Worm (Caenorhabditis elegans) whole organism, young adult: ENCODE data around the gene lin-14.
"Not testable (repeated sequence)": the region's sequence is repeated elsewhere in the genome, so short reads cannot be mapped to it uniquely, and the experiment has no call there.

ENCODE experiments used
- C17E4.6 ChIP-seq: fragments of 200-800 bp; sonication (Bioruptor generic); IDR thresholded peaks from 2 replicates; pipeline ENCODE4 v1.3.6; 2022; ENCODE audit warnings: missing genetic modification reagents, missing genetic modification characterization, missing compliant biosample characterization
- F49E8.2 ChIP-seq: sonication (generic microtip); optimal IDR thresholded peaks from 3 replicates; lab custom pipeline; 2017; ENCODE audit warnings: missing genetic modification characterization, mild to moderate bottlenecking, missing compliant biosample characterization, antibody characterized with exemption, moderate library complexity; ENCODE audit not compliant: insufficient read depth
- F52B5.7 ChIP-seq: sonication (generic microtip); optimal IDR thresholded peaks from 2 replicates; lab custom pipeline; 2016; ENCODE audit warnings: mild to moderate bottlenecking, missing genetic modification characterization, missing compliant biosample characterization
- Y53G8AR.9 ChIP-seq: fragments of 200-800 bp; sonication (Bioruptor generic); conservative IDR thresholded peaks from 2 replicates; pipeline ENCODE4 v1.3.6; 2022; ENCODE audit warnings: missing genetic modification reagents, missing genetic modification characterization, missing compliant biosample characterization
- ama-1 ChIP-seq, 3 experiments: fragments of 150-350 bp in 1 of 3; sonication (generic microtip) in 2 of 3; optimal IDR thresholded peaks; 2 replicates each; lab custom pipeline; 2014 to 2018; ENCODE audit warnings: missing biosample characterization in 2 of 3, missing genetic modification characterization in 2 of 3, missing genetic modification reagents in 2 of 3
- aptf-2 ChIP-seq: fragments of 200-800 bp; sonication (Bioruptor generic); conservative IDR thresholded peaks from 2 replicates; pipeline ENCODE4 v1.3.6; 2022; ENCODE audit warnings: missing genetic modification reagents, missing genetic modification characterization, missing compliant biosample characterization
- aptf-3 ChIP-seq: fragments of 200-800 bp; sonication (Bioruptor generic); IDR thresholded peaks from 2 replicates; pipeline ENCODE4 v1.3.6; 2022; ENCODE audit warnings: missing genetic modification characterization, missing compliant biosample characterization
- bed-1 ChIP-seq: fragments of 200-800 bp; sonication (Bioruptor generic); IDR thresholded peaks from 2 replicates; pipeline ENCODE4 v1.3.6; 2022; ENCODE audit warnings: missing genetic modification reagents, missing genetic modification characterization, missing compliant biosample characterization
- bed-2 ChIP-seq: fragments of 200-800 bp; sonication (Bioruptor generic); IDR thresholded peaks from 2 replicates; pipeline ENCODE4 v1.3.6; 2022; ENCODE audit warnings: missing genetic modification reagents, missing genetic modification characterization, missing compliant biosample characterization
- cebp-2 ChIP-seq: fragments of 200-800 bp; sonication (Bioruptor generic); IDR thresholded peaks from 2 replicates; pipeline ENCODE4 v1.3.6; 2022; ENCODE audit warnings: missing genetic modification characterization, missing compliant biosample characterization
- ceh-91 ChIP-seq: fragments of 200-800 bp; sonication (Bioruptor generic); IDR thresholded peaks from 2 replicates; pipeline ENCODE4 v1.3.6; 2022; ENCODE audit warnings: missing genetic modification reagents, missing genetic modification characterization, missing compliant biosample characterization
- dpff-1 ChIP-seq: sonication (generic microtip); optimal IDR thresholded peaks from 2 replicates; lab custom pipeline; 2017; ENCODE audit warnings: mild to moderate bottlenecking, missing genetic modification characterization, missing compliant biosample characterization
- efl-1 ChIP-seq: fragments of 150-350 bp; optimal IDR thresholded peaks from 2 replicates; lab custom pipeline; 2014; ENCODE audit warnings: missing biosample characterization, missing genetic modification reagents, missing genetic modification characterization
- fkh-3 ChIP-seq: sonication (generic microtip); optimal IDR thresholded peaks from 2 replicates; lab custom pipeline; 2016; ENCODE audit warnings: mild to moderate bottlenecking, missing genetic modification characterization, missing compliant biosample characterization
- him-1 ChIP-seq: sonication (generic microtip); optimal IDR thresholded peaks from 2 replicates; lab custom pipeline; 2016; ENCODE audit warnings: missing genotype, missing genetic modification reagents, missing genetic modification characterization, missing compliant biosample characterization
- hmg-1.2 ChIP-seq: fragments of 200-800 bp; sonication (Bioruptor generic); IDR thresholded peaks from 2 replicates; pipeline ENCODE4 v1.3.6; 2022; ENCODE audit warnings: missing genetic modification reagents, missing genetic modification characterization, missing compliant biosample characterization
- lag-1 ChIP-seq: fragments of 200-800 bp; sonication (Bioruptor generic); IDR thresholded peaks from 2 replicates; pipeline ENCODE4 v1.3.6; 2022; ENCODE audit warnings: missing genetic modification reagents, missing genetic modification characterization, missing compliant biosample characterization
- madf-3 ChIP-seq: fragments of 200-800 bp; sonication (Bioruptor generic); IDR thresholded peaks from 2 replicates; pipeline ENCODE4 v1.3.6; 2022; ENCODE audit warnings: missing genetic modification reagents, missing genetic modification characterization, missing compliant biosample characterization
- madf-6 ChIP-seq: fragments of 200-800 bp; sonication (Bioruptor generic); IDR thresholded peaks from 2 replicates; pipeline ENCODE4 v1.3.6; 2022; ENCODE audit warnings: missing genetic modification reagents, missing genetic modification characterization, missing compliant biosample characterization
- nfya-1 ChIP-seq: sonication (generic microtip); optimal IDR thresholded peaks from 2 replicates; lab custom pipeline; 2017; ENCODE audit warnings: antibody characterized with exemption, missing compliant biosample characterization, missing genetic modification characterization, borderline replicate concordance; ENCODE audit not compliant: insufficient read depth
- nfyb-1 ChIP-seq: fragments of 200-800 bp; sonication (Bioruptor generic); IDR thresholded peaks from 2 replicates; pipeline ENCODE4 v1.3.6; 2022; ENCODE audit warnings: missing genetic modification reagents, missing genetic modification characterization, missing compliant biosample characterization
- nhr-179 ChIP-seq: sonication (generic microtip); optimal IDR thresholded peaks from 2 replicates; lab custom pipeline; 2016; ENCODE audit warnings: mild to moderate bottlenecking, missing genetic modification characterization, missing compliant biosample characterization
- nhr-80 ChIP-seq: sonication (generic microtip); optimal IDR thresholded peaks from 2 replicates; lab custom pipeline; 2016; ENCODE audit warnings: missing genetic modification characterization, missing compliant biosample characterization
- unc-130 ChIP-seq: sonication (generic microtip); optimal IDR thresholded peaks from 2 replicates; lab custom pipeline; 2016; ENCODE audit warnings: missing genetic modification reagents, missing genetic modification characterization, missing compliant biosample characterization
- ztf-25 ChIP-seq: fragments of 200-800 bp; sonication (Bioruptor generic); IDR thresholded peaks from 2 replicates; pipeline ENCODE4 v1.3.6; 2022; ENCODE audit warnings: missing genetic modification reagents, missing genetic modification characterization, missing compliant biosample characterization

Gene lin-14

DNA sequence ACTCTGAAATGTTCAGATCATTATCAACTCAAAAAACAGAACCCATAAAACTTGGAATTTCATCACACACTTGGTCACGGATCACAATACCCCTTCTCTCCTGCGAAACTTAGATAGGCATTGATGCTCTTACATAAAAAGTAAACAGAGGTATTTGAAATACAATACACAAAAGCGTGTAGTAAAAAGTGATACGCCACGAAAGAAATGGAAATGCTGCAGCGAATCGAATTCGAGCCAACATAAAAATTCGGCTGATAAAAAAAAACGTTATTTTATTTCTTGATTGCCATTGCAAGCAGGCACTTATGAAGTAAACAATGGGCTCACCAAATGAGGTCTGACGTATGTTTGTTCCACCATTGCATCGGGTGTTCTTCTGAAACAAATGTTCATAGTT, 38.7 kb upstream of the lin-14 start:
- TF ChIP-seq nhr-80 (tag; lab: Kevin White, UChicago) (peak; percentile 11), bed-2 (no peak)

- TF ChIP-seq nfya-1: no peak
- TF ChIP-seq him-1 (tag; lab: Kevin White, UChicago): no peak
- TF ChIP-seq fkh-3: no peak
- TF ChIP-seq unc-130 (GFP tag; lab: Kevin White, UChicago): no peak
Measured at ce11 chrX:11427550-11427949, 37.8 kb upstream of the lin-14 start.

DNA sequence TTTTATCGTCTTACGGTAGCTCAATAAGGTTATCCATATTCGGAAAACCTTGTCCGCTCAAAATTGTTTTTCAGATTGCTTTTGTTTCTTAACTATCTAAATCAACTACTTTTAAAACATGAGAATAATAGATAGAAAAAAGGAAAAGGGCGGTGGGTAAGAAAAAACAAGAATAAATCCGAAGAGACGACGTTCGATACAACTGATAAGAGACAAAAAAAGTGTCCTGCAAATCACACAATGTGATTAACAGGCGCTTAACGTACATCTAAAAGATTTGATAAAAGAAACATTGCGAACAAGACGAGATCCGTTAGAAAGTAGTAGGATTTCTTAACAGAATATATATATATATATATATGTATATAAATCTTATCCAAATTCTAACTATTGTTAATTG, 31.9 kb upstream of the lin-14 start, which contains the start of gene hum-4:
Gene hum-4 (minus strand): TSS at position 101 of the 400 bp plus-strand sequence.
- TF ChIP-seq dpff-1 (tag; lab: Kevin White, UChicago): no peak
- no peak for TF ChIP-seq nfyb-1 (GFP tag; lab: Robert Waterston, UW)

DNA sequence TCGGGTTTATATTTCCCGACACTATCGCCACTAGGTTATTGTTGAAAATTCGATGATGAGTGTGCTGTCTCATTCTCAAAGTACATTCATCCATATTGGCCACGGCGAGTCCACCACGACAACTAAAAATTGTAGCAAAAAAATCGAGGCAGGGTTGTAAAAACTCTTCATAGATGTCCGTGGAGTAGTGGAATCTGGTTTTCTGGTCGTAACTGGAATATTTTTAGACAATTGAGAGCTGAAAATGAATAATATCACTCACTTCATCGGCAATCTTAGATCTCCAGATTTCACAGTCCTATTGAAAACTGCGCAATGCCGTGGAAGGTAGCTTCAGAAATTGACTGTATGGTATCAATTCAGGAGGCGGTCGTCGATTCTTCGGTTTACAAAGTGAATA, 29.9 kb upstream of the lin-14 start:
- no peak for TF ChIP-seq F49E8.2 (tag; lab: Kevin White, UChicago)
- TF ChIP-seq ama-1 (optimal IDR thresholded peaks at IDR 0.05; lab: Kevin White, UChicago): no peak
- no peak for TF ChIP-seq ama-1 (GFP tag; optimal IDR thresholded peaks at IDR 0.05; lab: Kevin White, UChicago)
- TF ChIP-seq madf-3 (GFP tag; lab: Robert Waterston, UW): no peak
- no peak for TF ChIP-seq ceh-91
- TF ChIP-seq bed-1 (GFP tag; lab: Robert Waterston, UW): no peak

- TF ChIP-seq ztf-25 (GFP tag; lab: Robert Waterston, UW) (no peak), madf-6 (peak; percentile 59), cebp-2 (GFP tag; lab: Robert Waterston, UW) (no peak), C17E4.6 (no peak), efl-1 (GFP tag; lab: Kevin White, UChicago) (peak; percentile 12), ceh-91 (no peak), aptf-2 (peak; percentile 92)
- TF ChIP-seq, all 124 proteins: peak for 3
Measured at ce11 chrX:11437716-11438115, 27.6 kb upstream of the lin-14 start.

ce11 chrX:11439006-11439405, 26.4 kb upstream of the lin-14 start:
- TF ChIP-seq aptf-3 (GFP tag; lab: Robert Waterston, UW): peak; percentile 83; the same call in 1 of the 2 replicates
- peak; percentile 67 for TF ChIP-seq hmg-1.2
- TF ChIP-seq aptf-2: peak; percentile 93

DNA sequence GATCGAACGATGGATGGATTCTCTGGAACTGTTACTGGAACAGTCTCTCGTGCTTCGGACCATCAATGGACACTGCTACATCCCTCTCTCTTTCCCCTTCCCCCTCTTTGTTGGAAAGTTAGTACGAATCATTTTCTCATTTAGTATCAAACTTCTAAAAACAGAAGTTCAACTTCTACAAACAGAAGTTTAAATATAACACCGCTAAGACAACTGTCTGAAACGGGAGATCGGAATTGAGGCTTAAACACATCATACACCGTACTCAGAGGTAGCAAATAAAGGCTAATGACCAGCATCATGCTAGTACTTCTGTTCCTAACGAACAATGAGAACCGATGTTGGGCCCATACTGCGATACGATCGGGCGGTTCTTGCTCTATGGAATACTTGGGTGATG, 25.6 kb upstream of the lin-14 start, which contains the start of gene F46C3.7:
Gene F46C3.7 (plus strand): TSS at position 301 of the 400 bp plus-strand sequence.
- TF ChIP-seq Y53G8AR.9 (GFP tag; lab: Robert Waterston, UW); nhr-179 (tag; lab: Kevin White, UChicago); F52B5.7 (tag; lab: Kevin White, UChicago): not testable (repeated sequence)

DNA sequence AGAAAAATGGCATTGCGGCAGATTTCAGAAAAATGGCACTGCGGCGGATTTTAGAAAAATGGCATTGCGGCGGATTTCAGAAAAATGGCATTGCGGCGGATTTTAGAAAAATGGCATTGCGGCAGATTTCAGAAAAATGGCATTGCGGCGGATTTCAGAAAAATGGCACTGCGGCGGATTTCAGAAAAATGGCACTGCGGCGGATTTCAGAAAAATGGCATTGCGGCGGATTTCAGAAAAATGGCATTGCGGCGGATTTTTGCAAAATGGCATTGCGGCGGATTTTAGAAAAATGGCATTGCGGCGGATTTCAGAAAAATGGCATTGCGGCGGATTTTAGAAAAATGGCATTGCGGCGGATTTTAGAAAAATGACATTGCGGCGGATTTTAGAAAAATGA, 22.0 kb upstream of the lin-14 start:
- TF ChIP-seq lag-1 (GFP tag; lab: Robert Waterston, UW): 0 out of 2 replicates have a peak, but pooled peaks have one; percentile 52
- TF ChIP-seq madf-3 (GFP tag; lab: Robert Waterston, UW): peak; percentile 80; the same call in 1 of the 2 replicates
